Fruit fly (Drosophila melanogaster): ENCODE data around the gene Msp300.

The Msp300 gene

dm6 chr2L:5245363-5245892 lies 144.8 kb downstream of the Msp300 start (continued):
- TF ChIP-seq CG33557 (GFP tag; optimal IDR thresholded peaks at IDR 0.05): no peak
- TF ChIP-seq D19B (GFP tag; optimal IDR thresholded peaks at IDR 0.05): no peak
- peak; percentile 9 for TF ChIP-seq CG10431 (GFP tag; optimal IDR thresholded peaks at IDR 0.05)
- TF ChIP-seq wor (GFP tag; IDR thresholded peaks at IDR 0.05): no peak
- TF ChIP-seq CG1832 (GFP tag; optimal IDR thresholded peaks at IDR 0.05): no peak
- TF ChIP-seq danr (GFP tag; IDR thresholded peaks at IDR 0.05): no peak
- TF ChIP-seq CG1647 (GFP tag; optimal IDR thresholded peaks at IDR 0.05): no peak
- no peak for TF ChIP-seq gro (GFP tag; optimal IDR thresholded peaks at IDR 0.05)
- TF ChIP-seq ATbp (GFP tag; optimal IDR thresholded peaks at IDR 0.05): peak; percentile 55
- no peak for TF ChIP-seq H15 (GFP tag; IDR thresholded peaks at IDR 0.05)
- TF ChIP-seq CG8388 (GFP tag; optimal IDR thresholded peaks at IDR 0.05): peak; percentile 34
- TF ChIP-seq CG32532 (GFP tag; IDR thresholded peaks at IDR 0.05): no peak
- TF ChIP-seq Atf6 (GFP tag; IDR thresholded peaks at IDR 0.05): no peak
- peak; percentile 32; the same call in 1 of the 2 replicates for TF ChIP-seq H2.0 (GFP tag; IDR thresholded peaks at IDR 0.05)
- no peak; the same call in 2 of the 3 replicates for TF ChIP-seq dysf (GFP tag; IDR thresholded peaks at IDR 0.05)
- no peak for TF ChIP-seq ab (GFP tag; optimal IDR thresholded peaks at IDR 0.05)
- TF ChIP-seq Sry-β (GFP tag; optimal IDR thresholded peaks at IDR 0.05): no peak
- TF ChIP-seq CG6813 (GFP tag; optimal IDR thresholded peaks at IDR 0.05): no peak
- TF ChIP-seq ac (GFP tag; optimal IDR thresholded peaks at IDR 0.05): peak; percentile 57
- peak; percentile 24 for TF ChIP-seq Asciz (GFP tag; optimal IDR thresholded peaks at IDR 0.05)
- TF ChIP-seq Dbx (GFP tag; IDR thresholded peaks at IDR 0.05): no peak
- no peak for TF ChIP-seq knrl (GFP tag; IDR thresholded peaks at IDR 0.05; ENCODE audit: partially characterized antibody)
- TF ChIP-seq Dek (tag; optimal IDR thresholded peaks at IDR 0.05): no peak
- no peak for TF ChIP-seq Usf (GFP tag; optimal IDR thresholded peaks at IDR 0.05)
- TF ChIP-seq CG15601 (tag; optimal IDR thresholded peaks at IDR 0.05): peak; percentile 39
- TF ChIP-seq tup (GFP tag; optimal IDR thresholded peaks at IDR 0.05): no peak
- peak; percentile 33; the same call in 1 of the 2 replicates for TF ChIP-seq ara (GFP tag; IDR thresholded peaks at IDR 0.05)
- no peak for TF ChIP-seq CG14014 (GFP tag; IDR thresholded peaks at IDR 0.05)
- TF ChIP-seq Jarid2 (GFP tag; optimal IDR thresholded peaks at IDR 0.05): no peak
- TF ChIP-seq cato (GFP tag; optimal IDR thresholded peaks at IDR 0.05; ENCODE audit: borderline replicate concordance): peak; percentile 9
- no peak for TF ChIP-seq CG16813 (GFP tag; IDR thresholded peaks at IDR 0.05; ENCODE audit: partially characterized antibody)
- TF ChIP-seq sug (tag; optimal IDR thresholded peaks at IDR 0.05): no peak
- no peak for TF ChIP-seq amos (GFP tag; IDR thresholded peaks at IDR 0.05; ENCODE audit: partially characterized antibody)
- no peak for TF ChIP-seq NFAT (GFP tag; IDR thresholded peaks at IDR 0.05)
- TF ChIP-seq CG2129 (GFP tag; IDR thresholded peaks at IDR 0.05; ENCODE audit: partially characterized antibody): no peak
- TF ChIP-seq aop (GFP tag; IDR thresholded peaks at IDR 0.05): no peak
- TF ChIP-seq CG2678 (tag; optimal IDR thresholded peaks at IDR 0.05): peak; percentile 40
- TF ChIP-seq CG11560 (tag; IDR thresholded peaks at IDR 0.05): no peak
- TF ChIP-seq CG8478 (optimal IDR thresholded peaks at IDR 0.05): no peak
- TF ChIP-seq CG14050 (GFP tag; IDR thresholded peaks at IDR 0.05): no peak
- TF ChIP-seq hbn (GFP tag; IDR thresholded peaks at IDR 0.05; ENCODE audit: partially characterized antibody): no peak
- TF ChIP-seq klu (GFP tag; IDR thresholded peaks at IDR 0.05): no peak
- peak; percentile 26 for TF ChIP-seq Hr3 (GFP tag; optimal IDR thresholded peaks at IDR 0.05)
- no peak for TF ChIP-seq CTCF (GFP tag; optimal IDR thresholded peaks at IDR 0.05)
- no peak for TF ChIP-seq CG14441 (GFP tag; IDR thresholded peaks at IDR 0.05)
- no peak for TF ChIP-seq CG18476 (GFP tag; optimal IDR thresholded peaks at IDR 0.05)
- no peak for TF ChIP-seq zfh2 (GFP tag; optimal IDR thresholded peaks at IDR 0.05)
- TF ChIP-seq CG10565 (GFP tag; optimal IDR thresholded peaks at IDR 0.05): no peak
- peak; percentile 9 for TF ChIP-seq CG10462 (GFP tag; optimal IDR thresholded peaks at IDR 0.05)
- TF ChIP-seq CG6854 (GFP tag; optimal IDR thresholded peaks at IDR 0.05): no peak
- TF ChIP-seq CrebB (tag; optimal IDR thresholded peaks at IDR 0.05): no peak

Measured in whole organism, embryonic.